Worm (Caenorhabditis elegans) whole organism, L4 larva: Measurements from ENCODE around the gene rbm-22.
A peak's percentile ranks its signal among the peaks of the same experiment; 100 is the strongest.

Experiments used
- F44E2.7 ChIP-seq: fragments of 200-800 bp; sonication (Bioruptor generic); IDR thresholded peaks from 2 replicates; pipeline ENCODE4 v2.1.2; 2022; ENCODE audit warnings: missing genetic modification characterization, missing compliant biosample characterization
- ZK337.2 ChIP-seq: fragments of 200-800 bp; sonication (Bioruptor generic); IDR thresholded peaks from 2 replicates; pipeline ENCODE4 v1.3.6; 2022; ENCODE audit warnings: missing genetic modification reagents, missing genetic modification characterization, missing compliant biosample characterization
- aha-1 ChIP-seq: fragments of 150-350 bp; peaks from one replicate; lab custom pipeline; 2014; ENCODE audit warnings: missing biosample characterization, missing genetic modification characterization
- ceh-32 ChIP-seq: sonication (generic microtip); optimal IDR thresholded peaks from 2 replicates; lab custom pipeline; 2016; ENCODE audit warnings: mild to moderate bottlenecking, missing genetic modification characterization, missing compliant biosample characterization; ENCODE audit not compliant: poor library complexity
- cey-2 ChIP-seq: sonication (generic microtip); optimal IDR thresholded peaks from 3 replicates; lab custom pipeline; 2017; ENCODE audit warnings: missing genetic modification characterization, mild to moderate bottlenecking, missing compliant biosample characterization, antibody characterized with exemption, borderline replicate concordance; ENCODE audit not compliant: insufficient read depth
- ctbp-1 ChIP-seq: fragments of 200-800 bp; sonication (Bioruptor generic); IDR thresholded peaks from 2 replicates; pipeline ENCODE4 v1.3.6; 2022; ENCODE audit warnings: missing genetic modification reagents, missing genetic modification characterization, missing compliant biosample characterization
- daf-16 ChIP-seq, 3 experiments: sonication (generic microtip); optimal IDR thresholded peaks; 2 replicates each; lab custom pipeline; 2016 to 2017; ENCODE audit warnings: missing genetic modification characterization in 3 of 3, missing genetic modification reagents in 3 of 3, mild to moderate bottlenecking in 2 of 3, missing compliant biosample characterization in 2 of 3, missing biosample characterization in 1 of 3, moderate library complexity in 1 of 3
- fos-1 ChIP-seq: fragments of 150-350 bp; optimal IDR thresholded peaks from 2 replicates; lab custom pipeline; 2014; ENCODE audit warnings: missing biosample characterization, missing genetic modification characterization
- gei-8 ChIP-seq: fragments of 200-800 bp; sonication (Bioruptor generic); optimal IDR thresholded peaks from 2 replicates; lab custom pipeline; 2018; ENCODE audit warnings: mild to moderate bottlenecking, missing genetic modification characterization, missing compliant biosample characterization
- hif-1 ChIP-seq, 2 experiments: sonication (generic microtip); optimal IDR thresholded peaks; 2 replicates each; lab custom pipeline; 2016 to 2017; ENCODE audit warnings: missing compliant biosample characterization in 2 of 2, missing genetic modification characterization in 2 of 2, missing genetic modification reagents in 2 of 2, missing genotype in 2 of 2, mild to moderate bottlenecking in 1 of 2
- hlh-30 ChIP-seq: sonication (generic microtip); optimal IDR thresholded peaks from 2 replicates; lab custom pipeline; 2017; ENCODE audit warnings: antibody characterized with exemption, mild to moderate bottlenecking, missing genetic modification characterization, missing compliant biosample characterization; ENCODE audit not compliant: insufficient read depth
- hmg-1.1 ChIP-seq: fragments of 200-800 bp; sonication (Bioruptor generic); IDR thresholded peaks from 2 replicates; pipeline ENCODE4 v1.3.6; 2022; ENCODE audit warnings: missing genetic modification reagents, missing genetic modification characterization, missing compliant biosample characterization
- lin-29 ChIP-seq: fragments of 200-800 bp; sonication (Bioruptor generic); IDR thresholded peaks from 2 replicates; pipeline ENCODE4 v1.3.6; 2022; ENCODE audit warnings: missing genetic modification reagents, missing genetic modification characterization, missing compliant biosample characterization
- lin-39 ChIP-seq: fragments of 150-350 bp; optimal IDR thresholded peaks from 2 replicates; lab custom pipeline; 2014; ENCODE audit warnings: missing biosample characterization, missing genetic modification reagents, missing genetic modification characterization
- mdl-1 ChIP-seq, 2 experiments: fragments of 150-350 bp in 1 of 2; sonication (generic microtip) in 1 of 2; optimal IDR thresholded peaks; 2 replicates each; lab custom pipeline; 2014 to 2017; ENCODE audit warnings: missing biosample characterization in 2 of 2, missing genetic modification characterization in 2 of 2
- mxl-2 ChIP-seq: fragments of 200-800 bp; sonication (Bioruptor generic); conservative IDR thresholded peaks from 2 replicates; pipeline ENCODE4 v1.3.6; 2022; ENCODE audit warnings: missing genetic modification reagents, missing genetic modification characterization, missing compliant biosample characterization
- mxl-3 ChIP-seq: fragments of 200-800 bp; sonication (Bioruptor generic); optimal IDR thresholded peaks from 2 replicates; lab custom pipeline; 2018; ENCODE audit warnings: mild to moderate bottlenecking, missing genetic modification characterization, missing compliant biosample characterization
- nhr-10 ChIP-seq: fragments of 150-350 bp; optimal IDR thresholded peaks from 2 replicates; lab custom pipeline; 2014; ENCODE audit warnings: missing biosample characterization, missing genetic modification characterization
- nhr-102 ChIP-seq: sonication (generic microtip); optimal IDR thresholded peaks from 2 replicates; lab custom pipeline; 2016; ENCODE audit warnings: mild to moderate bottlenecking, missing genetic modification characterization, moderate library complexity, missing compliant biosample characterization
- nhr-237 ChIP-seq: sonication (generic microtip); optimal IDR thresholded peaks from 2 replicates; lab custom pipeline; 2017; ENCODE audit warnings: missing biosample characterization, missing genetic modification characterization
- nhr-48 ChIP-seq: sonication (generic microtip); optimal IDR thresholded peaks from 2 replicates; lab custom pipeline; 2016; ENCODE audit warnings: mild to moderate bottlenecking, missing genetic modification characterization, missing compliant biosample characterization
- nhr-6 ChIP-seq: fragments of 150-350 bp; optimal IDR thresholded peaks from 2 replicates; lab custom pipeline; 2014; ENCODE audit warnings: missing biosample characterization, missing genetic modification characterization
- nhr-77 ChIP-seq: fragments of 150-350 bp; optimal IDR thresholded peaks from 2 replicates; lab custom pipeline; 2014; ENCODE audit warnings: missing biosample characterization, missing genetic modification characterization
- snpc-1.2 ChIP-seq: fragments of 200-800 bp; sonication (Bioruptor generic); IDR thresholded peaks from 2 replicates; pipeline ENCODE4 v1.3.6; 2022; ENCODE audit warnings: missing genetic modification reagents, missing genetic modification characterization, missing compliant biosample characterization
- tra-1 ChIP-seq: fragments of 200-800 bp; sonication (Bioruptor generic); IDR thresholded peaks from 2 replicates; pipeline ENCODE4 v1.3.6; 2022; ENCODE audit warnings: missing genetic modification reagents, missing genetic modification characterization, missing compliant biosample characterization
- unc-39 ChIP-seq: sonication (generic microtip); optimal IDR thresholded peaks from 2 replicates; lab custom pipeline; 2017; ENCODE audit warnings: missing biosample characterization, missing genetic modification characterization
- zfp-2 ChIP-seq: sonication (generic microtip); optimal IDR thresholded peaks from 2 replicates; lab custom pipeline; 2016; ENCODE audit warnings: mild to moderate bottlenecking, missing genetic modification characterization, missing compliant biosample characterization
- ztf-7 ChIP-seq: fragments of 150-350 bp; optimal IDR thresholded peaks from 2 replicates; lab custom pipeline; 2014; ENCODE audit warnings: missing biosample characterization, missing genetic modification characterization

rbm-22 gene

ce11 chrIV:10885915-10886314, 24.7 kb downstream of the rbm-22 start, which contains the start of gene srlf-11:
srlf-11 (minus strand) TSS chrIV:10886015.
- TF ChIP-seq gei-8 (GFP tag; lab: Kevin White, UChicago) (no peak), nhr-48 (tag; lab: Kevin White, UChicago) (no peak), nhr-6 (tag; lab: Kevin White, UChicago) (no peak), ctbp-1 (GFP tag; lab: Robert Waterston, UW) (no peak), mxl-2 (GFP tag; lab: Robert Waterston, UW) (no peak), fos-1 (tag; lab: Kevin White, UChicago) (no peak), hmg-1.1 (GFP tag; lab: Robert Waterston, UW) (no peak), nhr-102 (tag; lab: Kevin White, UChicago) (no peak), F44E2.7 (GFP tag; lab: Robert Waterston, UW) (no peak), nhr-10 (no peak), mxl-3 (GFP tag; lab: Kevin White, UChicago) (no peak)

ce11 chrIV:10887285-10887684, 26.1 kb downstream of the rbm-22 start, which contains the start of gene F13E9.16:
F13E9.16 (minus strand) TSS chrIV:10887385.
- TF ChIP-seq lin-29 (GFP tag; lab: Robert Waterston, UW) (no peak), ZK337.2 (GFP tag; lab: Robert Waterston, UW) (no peak)

ce11 chrIV:10889820-10890462, 28.7 kb downstream of the rbm-22 start, which contains the start of gene F13E9.15:
F13E9.15 (minus strand) TSS chrIV:10889870.
- no peak for TF ChIP-seq ceh-32 (tag; lab: Kevin White, UChicago)
- TF ChIP-seq cey-2 (tag; lab: Kevin White, UChicago) = no peak
- TF ChIP-seq, all 104 proteins: peak for 0

- TF ChIP-seq nhr-237 (no peak), ztf-7 (tag; lab: Kevin White, UChicago) (no peak), unc-39 (tag; lab: Kevin White, UChicago) (no peak), hlh-30 (tag; lab: Kevin White, UChicago) (no peak), nhr-102 (tag; lab: Kevin White, UChicago) (no peak)
Measured at ce11 chrIV:10891993-10892392, 30.8 kb downstream of the rbm-22 start, which contains the start of gene srlf-12. srlf-12 (minus strand) TSS chrIV:10892093.

- TF ChIP-seq aha-1 (tag; lab: Kevin White, UChicago) = peak; percentile 65
- TF ChIP-seq tra-1 (GFP tag; lab: Robert Waterston, UW) = no peak
- TF ChIP-seq mdl-1 (tag; optimal IDR thresholded peaks at IDR 0.05; lab: Kevin White, UChicago) = no peak
- TF ChIP-seq, all 104 proteins: peak for 1
Measured at ce11 chrIV:10894255-10894654, 33.1 kb downstream of the rbm-22 start, which contains the start of gene srlf-14. srlf-14 (minus strand) TSS chrIV:10894355.

- TF ChIP-seq nhr-48 (tag; lab: Kevin White, UChicago) (no peak), lin-39 (tag; lab: Kevin White, UChicago) (no peak), zfp-2 (tag; lab: Kevin White, UChicago) (no peak), cey-2 (tag; lab: Kevin White, UChicago) (no peak), daf-16 (GFP tag; optimal IDR thresholded peaks at IDR 0.05; lab: Kevin White, UChicago) (no peak), daf-16 (tag; optimal IDR thresholded peaks at IDR 0.05; lab: Kevin White, UChicago) (no peak), nhr-77 (no peak), hif-1 (tag; optimal IDR thresholded peaks at IDR 0.05; lab: Kevin White, UChicago) (no peak), snpc-1.2 (GFP tag; lab: Robert Waterston, UW) (no peak)
Measured at ce11 chrIV:10896512-10896911, 35.3 kb downstream of the rbm-22 start, which contains the start of gene srlf-13. srlf-13 (minus strand) TSS chrIV:10896612.
